Worm (Caenorhabditis elegans) whole organism, L1 larva: ENCODE results near the gene gmn-1.

Experiments
- alr-1 ChIP-seq: fragments of 200-800 bp; sonication (Bioruptor generic); optimal IDR thresholded peaks from 2 replicates; lab custom pipeline; 2018; ENCODE audit warnings: borderline replicate concordance, mild to moderate bottlenecking, missing genetic modification characterization, missing compliant biosample characterization
- aly-2 ChIP-seq: fragments of 150-350 bp; optimal IDR thresholded peaks from 2 replicates; lab custom pipeline; 2014; ENCODE audit warnings: missing biosample characterization, missing genetic modification characterization
- ceh-8 ChIP-seq: fragments of 200-800 bp; sonication (Bioruptor generic); optimal IDR thresholded peaks from 2 replicates; lab custom pipeline; 2018; ENCODE audit warnings: mild to moderate bottlenecking, missing genetic modification characterization, moderate library complexity, missing compliant biosample characterization
- egl-27 ChIP-seq, 2 experiments: fragments of 150-350 bp in 1 of 2; sonication (generic microtip); optimal IDR thresholded peaks; 3 replicates each; lab custom pipeline; 2017 to 2018; ENCODE audit warnings: missing biosample characterization in 2 of 2, missing genetic modification characterization in 2 of 2, missing genetic modification reagents in 2 of 2
- elt-3 ChIP-seq, 6 experiments: fragments of 150-350 bp in 1 of 6; sonication (generic microtip); optimal IDR thresholded peaks; 2 replicates each; lab custom pipeline; 2017 to 2018; ENCODE audit warnings: missing biosample characterization in 6 of 6, missing genetic modification characterization in 6 of 6, inconsistent platforms in 1 of 6
- fkh-4 ChIP-seq: sonication (generic microtip); optimal IDR thresholded peaks from 2 replicates; lab custom pipeline; 2016; ENCODE audit warnings: missing compliant biosample characterization, missing genetic modification characterization, borderline replicate concordance
- lsy-2 ChIP-seq, 2 experiments: fragments of 150-350 bp; optimal IDR thresholded peaks; 2 replicates each; lab custom pipeline; 2014; ENCODE audit warnings: missing biosample characterization in 2 of 2, missing genetic modification characterization in 2 of 2
- nhr-28 ChIP-seq: fragments of 150-350 bp; optimal IDR thresholded peaks from 2 replicates; lab custom pipeline; 2014; ENCODE audit warnings: missing biosample characterization, missing genetic modification characterization
- nhr-84 ChIP-seq: sonication (generic microtip); optimal IDR thresholded peaks from 2 replicates; lab custom pipeline; 2017; ENCODE audit warnings: missing biosample characterization, missing genetic modification characterization
- pag-3 ChIP-seq: sonication (generic microtip); optimal IDR thresholded peaks from 2 replicates; lab custom pipeline; 2017; ENCODE audit warnings: missing genetic modification characterization, mild to moderate bottlenecking, missing compliant biosample characterization, antibody characterized with exemption, borderline replicate concordance; ENCODE audit not compliant: insufficient read depth
- pqm-1 ChIP-seq: sonication (generic microtip); optimal IDR thresholded peaks from 3 replicates; lab custom pipeline; 2017; ENCODE audit warnings: missing biosample characterization, missing genetic modification characterization
- swsn-7 ChIP-seq: sonication (generic microtip); optimal IDR thresholded peaks from 2 replicates; lab custom pipeline; 2016; ENCODE audit warnings: missing genetic modification characterization, missing compliant biosample characterization
- unc-130 ChIP-seq: fragments of 150-350 bp; optimal IDR thresholded peaks from 2 replicates; lab custom pipeline; 2017; ENCODE audit warnings: missing biosample characterization, missing genetic modification characterization, inconsistent platforms
- ztf-4 ChIP-seq: fragments of 150-350 bp; optimal IDR thresholded peaks from 2 replicates; lab custom pipeline; 2014; ENCODE audit warnings: missing biosample characterization, missing genetic modification characterization

DNA sequence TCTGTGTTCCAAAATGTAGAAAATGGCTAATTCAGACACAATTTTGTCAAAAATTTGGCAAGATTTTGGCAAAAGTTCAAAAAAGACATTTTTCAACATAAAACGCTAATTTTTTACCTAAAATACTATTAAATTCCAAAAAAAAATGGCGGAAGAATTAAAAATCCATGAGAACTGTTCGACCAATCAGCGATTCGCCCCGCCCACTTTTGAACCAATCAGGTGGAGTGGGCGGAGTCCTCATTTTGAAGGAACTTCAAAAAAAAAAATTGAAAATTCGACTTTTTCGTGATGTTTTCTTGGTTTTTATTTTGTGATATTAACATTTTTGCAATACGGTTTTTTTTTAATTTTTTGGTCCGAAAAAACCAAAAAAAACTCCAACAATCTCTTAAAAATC is 2.8 kb upstream of the gmn-1 start:
- TF ChIP-seq egl-27 (tag; optimal IDR thresholded peaks at IDR 0.05; lab: Kevin White, UChicago) (no peak), ztf-4 (tag; lab: Kevin White, UChicago) (no peak), alr-1 (tag; lab: Kevin White, UChicago) (no peak), aly-2 (tag; lab: Kevin White, UChicago) (no peak), ceh-8 (GFP tag; lab: Kevin White, UChicago) (no peak), lsy-2 (tag; optimal IDR thresholded peaks at IDR 0.05; lab: Kevin White, UChicago) (no peak), unc-130 (tag; lab: Kevin White, UChicago) (no peak), pag-3 (tag; lab: Kevin White, UChicago) (no peak), nhr-84 (tag; lab: Kevin White, UChicago) (no peak), pqm-1 (tag; lab: Kevin White, UChicago) (no peak), elt-3 (tag; optimal IDR thresholded peaks at IDR 0.05; lab: Kevin White, UChicago) (no peak), fkh-4 (tag; lab: Kevin White, UChicago) (no peak), swsn-7 (tag; lab: Kevin White, UChicago) (no peak), nhr-28 (tag; lab: Kevin White, UChicago) (no peak)
